Worm (Caenorhabditis elegans): ENCODE data around the gene W04B5.5.

ce11 chrIII:2393666-2394154 lies 24.3 kb downstream of the W04B5.5 start:
- no peak for TF ChIP-seq zag-1 (tag; optimal IDR thresholded peaks at IDR 0.05)
- no peak for TF ChIP-seq nhr-77 (tag; optimal IDR thresholded peaks at IDR 0.05)
- no peak for TF ChIP-seq alr-1 (tag; optimal IDR thresholded peaks at IDR 0.05)
- no peak for TF ChIP-seq blmp-1 (tag; optimal IDR thresholded peaks at IDR 0.05; ENCODE audit: insufficient read depth)
- TF ChIP-seq egl-27 (tag; optimal IDR thresholded peaks at IDR 0.05) = no peak
- no peak for TF ChIP-seq sem-4 (tag; optimal IDR thresholded peaks at IDR 0.05)
